Worm (Caenorhabditis elegans) whole organism, late embryonic: ENCODE data around the gene srh-250.

ENCODE experiments used
- ama-1 ChIP-seq: fragments of 150-350 bp; optimal IDR thresholded peaks from 2 replicates; lab custom pipeline; 2014
- ceh-45 ChIP-seq: fragments of 200-800 bp; sonication (Bioruptor generic); IDR thresholded peaks from 2 replicates; pipeline ENCODE4 v1.3.6; 2022; ENCODE audit warnings: missing genetic modification reagents, missing genetic modification characterization, missing compliant biosample characterization
- ceh-48 ChIP-seq: sonication (generic microtip); optimal IDR thresholded peaks from 2 replicates; lab custom pipeline; 2016; ENCODE audit warnings: missing genetic modification characterization, inconsistent platforms, missing compliant biosample characterization
- che-1 ChIP-seq: sonication (generic microtip); optimal IDR thresholded peaks from 2 replicates; lab custom pipeline; 2016; ENCODE audit warnings: mild to moderate bottlenecking, missing genetic modification characterization, missing compliant biosample characterization
- fkh-10 ChIP-seq: fragments of 150-350 bp; optimal IDR thresholded peaks from 2 replicates; lab custom pipeline; 2014; ENCODE audit warnings: missing biosample characterization, missing genetic modification reagents, missing genetic modification characterization
- nfya-1 ChIP-seq: sonication (generic microtip); optimal IDR thresholded peaks from 2 replicates; lab custom pipeline; 2017; ENCODE audit warnings: missing genetic modification characterization, mild to moderate bottlenecking, missing compliant biosample characterization, antibody characterized with exemption, moderate library complexity
- pha-4 ChIP-seq: fragments of 150-350 bp; optimal IDR thresholded peaks from 2 replicates; lab custom pipeline; 2018; ENCODE audit warnings: missing biosample characterization, missing genetic modification reagents, missing genetic modification characterization
- tbx-2 ChIP-seq: sonication (generic microtip); optimal IDR thresholded peaks from 2 replicates; lab custom pipeline; 2016; ENCODE audit warnings: missing genetic modification characterization, missing compliant biosample characterization

DNA sequence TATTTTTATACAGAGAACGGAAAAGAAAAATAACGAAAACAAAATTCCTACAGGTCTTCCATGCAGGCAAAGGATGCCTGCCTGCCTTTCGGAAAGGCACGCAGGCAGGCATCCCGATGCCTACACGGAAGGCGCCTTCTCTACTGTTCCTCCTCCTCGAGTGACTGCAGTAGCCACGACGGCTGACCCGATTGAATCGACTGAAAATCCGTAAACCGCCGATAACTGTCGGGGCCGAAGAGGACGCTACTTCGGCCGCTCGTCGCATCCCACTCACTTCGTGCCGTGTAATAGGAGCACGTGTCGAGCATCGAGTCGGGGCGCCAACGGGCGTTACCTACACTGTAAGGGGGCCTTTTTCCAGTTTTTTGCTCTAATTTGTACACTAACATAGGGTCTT is 42.2 kb downstream of the srh-250 start:
- TF ChIP-seq ceh-48 (no peak), ama-1 (lab: Kevin White, UChicago) (no peak), ceh-45 (no peak), fkh-10 (no peak), pha-4 (tag; lab: Kevin White, UChicago) (no peak), che-1 (tag; lab: Kevin White, UChicago) (no peak), nfya-1 (tag; lab: Kevin White, UChicago) (no peak), tbx-2 (tag; lab: Kevin White, UChicago) (no peak)
